Worm (Caenorhabditis elegans) whole organism, L3 larva: ENCODE measurements around the gene nhr-158.

Source experiments
- ceh-28 ChIP-seq: fragments of 150-350 bp; optimal IDR thresholded peaks from 2 replicates; lab custom pipeline; 2014; ENCODE audit warnings: missing biosample characterization, missing genetic modification reagents, missing genetic modification characterization
- nhr-12 ChIP-seq: fragments of 150-350 bp; optimal IDR thresholded peaks from 2 replicates; lab custom pipeline; 2014; ENCODE audit warnings: missing biosample characterization, missing genetic modification characterization
- nhr-237 ChIP-seq: fragments of 150-350 bp; optimal IDR thresholded peaks from 2 replicates; lab custom pipeline; 2014; ENCODE audit warnings: missing biosample characterization, missing genetic modification characterization
- nhr-28 ChIP-seq: fragments of 150-350 bp; optimal IDR thresholded peaks from 2 replicates; lab custom pipeline; 2014; ENCODE audit warnings: missing biosample characterization, missing genetic modification characterization

- TF ChIP-seq ceh-28 (tag; lab: Kevin White, UChicago), result no peak
- no peak for TF ChIP-seq nhr-28 (tag; lab: Kevin White, UChicago)
- no peak for TF ChIP-seq nhr-12 (tag; lab: Kevin White, UChicago)
- TF ChIP-seq nhr-237, result no peak
Measured at ce11 chrV:3855916-3856315, 18.0 kb downstream of the nhr-158 start.
